Worm (Caenorhabditis elegans): ENCODE data around the gene F31B9.4.

F31B9.4 gene

ce11 chrX:15917000-15917399 is at the start of gene F31B9.4, which contains the start of gene F31B9.2:
Gene F31B9.4 (minus strand): TSS chrX:15917100.
Gene F31B9.2 (plus strand): TSS chrX:15917367.
- TF ChIP-seq zim-3 (tag; optimal IDR thresholded peaks at IDR 0.05) = no peak
- TF ChIP-seq ztf-25 (GFP tag; IDR thresholded peaks at IDR 0.05) = no peak
- no peak for TF ChIP-seq Y53F4B.3 (GFP tag; IDR thresholded peaks at IDR 0.05)
- TF ChIP-seq chd-7 (tag; optimal IDR thresholded peaks at IDR 0.05) = no peak
- no peak for TF ChIP-seq unc-62 (GFP tag; optimal IDR thresholded peaks at IDR 0.05)
- no peak for TF ChIP-seq dpl-1 (GFP tag; optimal IDR thresholded peaks at IDR 0.05)
- TF ChIP-seq nhr-179 (tag; optimal IDR thresholded peaks at IDR 0.05) = no peak
- no peak for TF ChIP-seq cebp-2 (GFP tag; IDR thresholded peaks at IDR 0.05)
- TF ChIP-seq ets-4 (GFP tag; optimal IDR thresholded peaks at IDR 0.05) = no peak
- TF ChIP-seq unc-130 (GFP tag; optimal IDR thresholded peaks at IDR 0.05) = no peak
- TF ChIP-seq Y56A3A.18 (GFP tag; IDR thresholded peaks at IDR 0.05) = no peak
- TF ChIP-seq let-526 (GFP tag; IDR thresholded peaks at IDR 0.05) = no peak
- no peak for TF ChIP-seq nhr-120 (GFP tag; IDR thresholded peaks at IDR 0.05)

- TF ChIP-seq F10E7.11 (tag; optimal IDR thresholded peaks at IDR 0.05) = no peak
- no peak for TF ChIP-seq cebp-2 (GFP tag; IDR thresholded peaks at IDR 0.05)
- no peak for TF ChIP-seq sptf-2 (GFP tag; optimal IDR thresholded peaks at IDR 0.05)
- TF ChIP-seq F55B11.4 (tag; optimal IDR thresholded peaks at IDR 0.05; ENCODE audit: borderline replicate concordance, insufficient read depth) = no peak
- TF ChIP-seq tbx-9 (tag; optimal IDR thresholded peaks at IDR 0.05; ENCODE audit: borderline replicate concordance) = no peak
- no peak for TF ChIP-seq sdz-38 (tag; optimal IDR thresholded peaks at IDR 0.05)
- TF ChIP-seq egl-18 (GFP tag; IDR thresholded peaks at IDR 0.05) = no peak
- TF ChIP-seq lag-1 (GFP tag; IDR thresholded peaks at IDR 0.05) = no peak
- no peak for TF ChIP-seq B0336.3 (GFP tag; IDR thresholded peaks at IDR 0.05)
- no peak for TF ChIP-seq T07F8.4 (tag; optimal IDR thresholded peaks at IDR 0.05)
- TF ChIP-seq nfya-2 (GFP tag; IDR thresholded peaks at IDR 0.05) = no peak
- TF ChIP-seq F23B12.7 (tag; optimal IDR thresholded peaks at IDR 0.05; ENCODE audit: insufficient read depth) = no peak
- no peak for TF ChIP-seq athp-1 (tag; optimal IDR thresholded peaks at IDR 0.05)
- no peak for TF ChIP-seq mel-28 (tag; optimal IDR thresholded peaks at IDR 0.05; ENCODE audit: borderline replicate concordance)
- TF ChIP-seq lin-35 (GFP tag; optimal IDR thresholded peaks at IDR 0.05) = no peak
- TF ChIP-seq efl-1 (GFP tag; optimal IDR thresholded peaks at IDR 0.05) = no peak
- no peak for TF ChIP-seq F52B5.7 (tag; optimal IDR thresholded peaks at IDR 0.05)
- TF ChIP-seq nfya-1 (tag; optimal IDR thresholded peaks at IDR 0.05; ENCODE audit: borderline replicate concordance, insufficient read depth) = no peak
- no peak for TF ChIP-seq Y53G8AR.9 (GFP tag; conservative IDR thresholded peaks at IDR 0.05)
Measured at ce11 chrX:15958767-15959166, 41.9 kb upstream of the F31B9.4 start, which contains the start of gene C09G1.5. Gene C09G1.5 (plus strand): TSS chrX:15959067.

ce11 chrX:15953611-15954010 is 36.7 kb upstream of the F31B9.4 start:
- TF ChIP-seq snpc-1.1 (tag; optimal IDR thresholded peaks at IDR 0.05; ENCODE audit: insufficient read depth) (peak; percentile 18), dox-1 (GFP tag; IDR thresholded peaks at IDR 0.05) (no peak), F49E8.2 (tag; optimal IDR thresholded peaks at IDR 0.05; ENCODE audit: insufficient read depth) (no peak), ets-4 (GFP tag; optimal IDR thresholded peaks at IDR 0.05) (no peak), chd-7 (tag; optimal IDR thresholded peaks at IDR 0.05) (no peak), snpc-4 (GFP tag; optimal IDR thresholded peaks at IDR 0.05) (no peak), snpc-4 (tag; optimal IDR thresholded peaks at IDR 0.05) (peak in 3 of 4 experiments; percentile 53 to 91 (median 81))
